Worm (Caenorhabditis elegans) whole organism, L4 larva: ENCODE results near the gene gcy-22.
A peak's percentile ranks its signal among the peaks of the same experiment; 100 is the strongest.

Experiments used
- F10B5.3 ChIP-seq: sonication (generic microtip); optimal IDR thresholded peaks from 2 replicates; lab custom pipeline; 2016; ENCODE audit warnings: mild to moderate bottlenecking, missing genetic modification characterization, missing compliant biosample characterization
- F44E2.7 ChIP-seq: fragments of 200-800 bp; sonication (Bioruptor generic); IDR thresholded peaks from 2 replicates; pipeline ENCODE4 v2.1.2; 2022; ENCODE audit warnings: missing genetic modification characterization, missing compliant biosample characterization
- F49E8.2 ChIP-seq: sonication (generic microtip); optimal IDR thresholded peaks from 2 replicates; lab custom pipeline; 2016; ENCODE audit warnings: missing compliant biosample characterization, mild to moderate bottlenecking, missing genetic modification characterization, borderline replicate concordance
- Y48G9A.11 ChIP-seq: fragments of 200-800 bp; sonication (Bioruptor generic); IDR thresholded peaks from 2 replicates; pipeline ENCODE4 v1.3.6; 2022; ENCODE audit warnings: missing genetic modification reagents, missing genetic modification characterization, missing compliant biosample characterization
- ZK337.2 ChIP-seq: fragments of 200-800 bp; sonication (Bioruptor generic); IDR thresholded peaks from 2 replicates; pipeline ENCODE4 v1.3.6; 2022; ENCODE audit warnings: missing genetic modification reagents, missing genetic modification characterization, missing compliant biosample characterization
- aha-1 ChIP-seq: fragments of 150-350 bp; peaks from one replicate; lab custom pipeline; 2014; ENCODE audit warnings: missing biosample characterization, missing genetic modification characterization
- ceh-20 ChIP-seq: fragments of 200-800 bp; sonication (Bioruptor generic); IDR thresholded peaks from 2 replicates; pipeline ENCODE4 v1.3.6; 2022; ENCODE audit warnings: missing genetic modification reagents, missing genetic modification characterization, missing compliant biosample characterization
- cey-2 ChIP-seq: sonication (generic microtip); optimal IDR thresholded peaks from 3 replicates; lab custom pipeline; 2017; ENCODE audit warnings: missing genetic modification characterization, mild to moderate bottlenecking, missing compliant biosample characterization, antibody characterized with exemption, borderline replicate concordance; ENCODE audit not compliant: insufficient read depth
- ctbp-1 ChIP-seq: fragments of 200-800 bp; sonication (Bioruptor generic); IDR thresholded peaks from 2 replicates; pipeline ENCODE4 v1.3.6; 2022; ENCODE audit warnings: missing genetic modification reagents, missing genetic modification characterization, missing compliant biosample characterization
- daf-12 ChIP-seq: fragments of 150-350 bp; optimal IDR thresholded peaks from 2 replicates; lab custom pipeline; 2014; ENCODE audit warnings: missing biosample characterization, missing genetic modification reagents, missing genetic modification characterization
- daf-16 ChIP-seq, 3 experiments: sonication (generic microtip); optimal IDR thresholded peaks; 2 replicates each; lab custom pipeline; 2016 to 2017; ENCODE audit warnings: missing genetic modification characterization in 3 of 3, missing genetic modification reagents in 3 of 3, mild to moderate bottlenecking in 2 of 3, missing compliant biosample characterization in 2 of 3, missing biosample characterization in 1 of 3, moderate library complexity in 1 of 3
- daf-19 ChIP-seq: fragments of 200-800 bp; sonication (Bioruptor generic); conservative IDR thresholded peaks from 2 replicates; pipeline ENCODE4 v1.3.6; 2022; ENCODE audit warnings: missing genetic modification characterization, missing compliant biosample characterization
- dmd-6 ChIP-seq: fragments of 200-800 bp; sonication (Bioruptor generic); IDR thresholded peaks from 2 replicates; pipeline ENCODE4 v1.3.6; 2022; ENCODE audit warnings: missing genetic modification reagents, missing genetic modification characterization, missing compliant biosample characterization
- duxl-1 ChIP-seq: sonication (generic microtip); optimal IDR thresholded peaks from 2 replicates; lab custom pipeline; 2016; ENCODE audit warnings: mild to moderate bottlenecking, missing genetic modification characterization, moderate library complexity, missing compliant biosample characterization; ENCODE audit not compliant: poor library complexity
- dve-1 ChIP-seq: sonication (generic microtip); optimal IDR thresholded peaks from 2 replicates; lab custom pipeline; 2017; ENCODE audit warnings: antibody characterized with exemption, mild to moderate bottlenecking, missing genetic modification characterization, missing compliant biosample characterization; ENCODE audit not compliant: insufficient read depth
- gei-8 ChIP-seq: fragments of 200-800 bp; sonication (Bioruptor generic); optimal IDR thresholded peaks from 2 replicates; lab custom pipeline; 2018; ENCODE audit warnings: mild to moderate bottlenecking, missing genetic modification characterization, missing compliant biosample characterization
- hmg-1.1 ChIP-seq: fragments of 200-800 bp; sonication (Bioruptor generic); IDR thresholded peaks from 2 replicates; pipeline ENCODE4 v1.3.6; 2022; ENCODE audit warnings: missing genetic modification reagents, missing genetic modification characterization, missing compliant biosample characterization
- jun-1 ChIP-seq: fragments of 150-350 bp; optimal IDR thresholded peaks from 2 replicates; lab custom pipeline; 2014; ENCODE audit warnings: missing biosample characterization, missing genetic modification reagents, missing genetic modification characterization
- lim-7 ChIP-seq: fragments of 200-800 bp; sonication (Bioruptor generic); IDR thresholded peaks from 2 replicates; pipeline ENCODE4 v1.3.6; 2022; ENCODE audit warnings: missing genetic modification characterization, missing compliant biosample characterization
- lin-13 ChIP-seq: fragments of 150-350 bp; optimal IDR thresholded peaks from 2 replicates; lab custom pipeline; 2014; ENCODE audit warnings: missing biosample characterization, missing genetic modification reagents, missing genetic modification characterization
- lin-29 ChIP-seq: fragments of 200-800 bp; sonication (Bioruptor generic); IDR thresholded peaks from 2 replicates; pipeline ENCODE4 v1.3.6; 2022; ENCODE audit warnings: missing genetic modification reagents, missing genetic modification characterization, missing compliant biosample characterization
- lir-3 ChIP-seq: sonication (generic microtip); optimal IDR thresholded peaks from 2 replicates; lab custom pipeline; 2016; ENCODE audit warnings: mild to moderate bottlenecking, missing genetic modification characterization, missing compliant biosample characterization
- mes-2 ChIP-seq: sonication (generic microtip); optimal IDR thresholded peaks from 2 replicates; lab custom pipeline; 2016; ENCODE audit warnings: missing genotype, mild to moderate bottlenecking, missing genetic modification characterization, missing compliant biosample characterization; ENCODE audit not compliant: poor library complexity, severe bottlenecking
- nhr-111 ChIP-seq: fragments of 200-800 bp; sonication (Bioruptor generic); optimal IDR thresholded peaks from 2 replicates; lab custom pipeline; 2018; ENCODE audit warnings: mild to moderate bottlenecking, missing genetic modification characterization, missing compliant biosample characterization
- nhr-25 ChIP-seq: sonication (generic microtip); optimal IDR thresholded peaks from 2 replicates; lab custom pipeline; 2017; ENCODE audit warnings: missing genetic modification characterization, mild to moderate bottlenecking, missing compliant biosample characterization, antibody characterized with exemption, moderate library complexity, borderline replicate concordance; ENCODE audit not compliant: insufficient read depth
- nhr-6 ChIP-seq: fragments of 150-350 bp; optimal IDR thresholded peaks from 2 replicates; lab custom pipeline; 2014; ENCODE audit warnings: missing biosample characterization, missing genetic modification characterization
- nhr-76 ChIP-seq: fragments of 150-350 bp; optimal IDR thresholded peaks from 2 replicates; lab custom pipeline; 2014; ENCODE audit warnings: missing biosample characterization, missing genetic modification characterization
- nhr-77 ChIP-seq: fragments of 150-350 bp; optimal IDR thresholded peaks from 2 replicates; lab custom pipeline; 2014; ENCODE audit warnings: missing biosample characterization, missing genetic modification characterization
- php-3 ChIP-seq: fragments of 200-800 bp; sonication (Bioruptor generic); IDR thresholded peaks from 2 replicates; pipeline ENCODE4 v1.3.6; 2022; ENCODE audit warnings: missing genetic modification reagents, missing genetic modification characterization, missing compliant biosample characterization
- rbr-2 ChIP-seq: sonication (generic microtip); optimal IDR thresholded peaks from 2 replicates; lab custom pipeline; 2016; ENCODE audit warnings: missing genotype, missing genetic modification characterization, missing compliant biosample characterization
- saeg-2 ChIP-seq: fragments of 200-800 bp; sonication (Bioruptor generic); IDR thresholded peaks from 2 replicates; pipeline ENCODE4 v1.3.6; 2022; ENCODE audit warnings: missing genetic modification reagents, missing genetic modification characterization, missing compliant biosample characterization
- sdz-12 ChIP-seq: fragments of 200-800 bp; sonication (Bioruptor generic); optimal IDR thresholded peaks from 2 replicates; lab custom pipeline; 2018; ENCODE audit warnings: mild to moderate bottlenecking, missing genetic modification characterization, missing compliant biosample characterization
- set-16 ChIP-seq: fragments of 200-800 bp; sonication (Bioruptor generic); IDR thresholded peaks from 2 replicates; pipeline ENCODE4 v1.3.6; 2022; ENCODE audit warnings: missing genetic modification reagents, missing genetic modification characterization, missing compliant biosample characterization
- skn-1 ChIP-seq: fragments of 150-350 bp; optimal IDR thresholded peaks from 2 replicates; lab custom pipeline; 2014; ENCODE audit warnings: missing biosample characterization, missing genetic modification characterization
- snpc-4 ChIP-seq: fragments of 150-350 bp; optimal IDR thresholded peaks from 2 replicates; lab custom pipeline; 2014; ENCODE audit warnings: missing biosample characterization, missing genetic modification characterization
- tag-97 ChIP-seq: fragments of 200-800 bp; sonication (Bioruptor generic); IDR thresholded peaks from 2 replicates; pipeline ENCODE4 v1.3.6; 2022; ENCODE audit warnings: missing genetic modification characterization, missing compliant biosample characterization
- unc-39 ChIP-seq: sonication (generic microtip); optimal IDR thresholded peaks from 2 replicates; lab custom pipeline; 2017; ENCODE audit warnings: missing biosample characterization, missing genetic modification characterization
- unc-62 ChIP-seq, 3 experiments: fragments of 150-350 bp in 1 of 3; sonication (generic microtip); optimal IDR thresholded peaks in 2 of 3; peaks in 1 of 3; 1 replicate in 1 of 3; 2 replicates in 2 of 3; lab custom pipeline; 2014 to 2017; ENCODE audit warnings: missing biosample characterization in 3 of 3, missing genetic modification characterization in 3 of 3, missing genetic modification reagents in 3 of 3, missing genotype in 1 of 3
- vab-7 ChIP-seq: fragments of 200-800 bp; sonication (Bioruptor generic); IDR thresholded peaks from 2 replicates; pipeline ENCODE4 v1.3.6; 2022; ENCODE audit warnings: missing genetic modification reagents, missing genetic modification characterization, missing compliant biosample characterization
- zag-1 ChIP-seq: fragments of 150-350 bp; optimal IDR thresholded peaks from 2 replicates; lab custom pipeline; 2014; ENCODE audit warnings: missing biosample characterization, missing genetic modification characterization
- zfp-2 ChIP-seq: sonication (generic microtip); optimal IDR thresholded peaks from 2 replicates; lab custom pipeline; 2016; ENCODE audit warnings: mild to moderate bottlenecking, missing genetic modification characterization, missing compliant biosample characterization
- zfp-3 ChIP-seq: fragments of 200-800 bp; sonication (Bioruptor generic); conservative IDR thresholded peaks from 2 replicates; pipeline ENCODE4 v1.3.6; 2022; ENCODE audit warnings: missing genetic modification reagents, missing genetic modification characterization, missing compliant biosample characterization
- zip-11 ChIP-seq: fragments of 200-800 bp; sonication (Bioruptor generic); IDR thresholded peaks from 2 replicates; pipeline ENCODE4 v1.3.6; 2022; ENCODE audit warnings: missing genetic modification characterization, missing compliant biosample characterization
- ztf-11 ChIP-seq: fragments of 150-350 bp; optimal IDR thresholded peaks from 2 replicates; lab custom pipeline; 2014; ENCODE audit warnings: missing biosample characterization, missing genetic modification characterization

Gene gcy-22

ce11 chrV:20785050-20785847 lies 39.6 kb downstream of the gcy-22 start (continued):
- TF ChIP-seq cey-2 (tag; lab: Kevin White, UChicago) = no peak

- TF ChIP-seq set-16 (GFP tag; lab: Robert Waterston, UW) (peak; percentile 88), unc-62 (GFP tag; optimal IDR thresholded peaks at IDR 0.05 in 1 of 2; lab: Kevin White, UChicago) (peak in 1 of 2 experiments; percentile 5), unc-62 (tag; optimal IDR thresholded peaks at IDR 0.05; lab: Kevin White, UChicago) (no peak), dve-1 (tag; lab: Kevin White, UChicago) (no peak)
These were observed 41.2 kb downstream of the gcy-22 start for ce11 chrV:20783642-20784041.

DNA sequence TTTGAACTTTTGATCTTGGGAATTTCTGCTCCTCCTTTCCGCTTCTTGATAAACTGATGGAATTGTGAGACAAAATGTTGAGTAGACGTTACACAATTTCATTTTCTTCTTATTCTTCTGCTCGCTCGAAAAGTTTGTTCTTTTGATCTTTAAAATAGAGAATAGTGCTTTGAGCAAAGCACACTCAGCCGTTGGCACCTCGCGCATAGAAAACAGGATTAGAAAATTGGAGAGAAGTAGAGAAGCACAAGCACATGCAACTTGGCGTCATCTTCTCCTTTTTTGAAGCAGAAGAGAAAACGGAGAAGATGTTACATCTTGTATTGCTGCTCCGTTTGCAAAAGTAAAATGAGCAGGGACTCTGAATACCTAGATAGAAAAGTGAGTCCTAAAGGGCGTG lies 42.7 kb downstream of the gcy-22 start:
- no peak for TF ChIP-seq nhr-77
- TF ChIP-seq cey-2 (tag; lab: Kevin White, UChicago) = no peak
- TF ChIP-seq unc-39 (tag; lab: Kevin White, UChicago) = no peak
- TF ChIP-seq ctbp-1 = peak; percentile 83
- no peak for TF ChIP-seq tag-97 (GFP tag; lab: Robert Waterston, UW)
- peak; percentile 55; the same call in 1 of the 2 replicates for TF ChIP-seq hmg-1.1 (GFP tag; lab: Robert Waterston, UW)
- peak; percentile 82 for TF ChIP-seq aha-1 (tag; lab: Kevin White, UChicago)
- TF ChIP-seq nhr-6 = no peak
- TF ChIP-seq zfp-2 = no peak
- TF ChIP-seq skn-1 (tag; lab: Kevin White, UChicago) = no peak
- no peak for TF ChIP-seq php-3
- TF ChIP-seq F44E2.7 (GFP tag; lab: Robert Waterston, UW) = no peak
- no peak for TF ChIP-seq saeg-2 (GFP tag; lab: Robert Waterston, UW)
- no peak for TF ChIP-seq gei-8 (GFP tag; lab: Kevin White, UChicago)
- no peak for TF ChIP-seq nhr-76 (tag; lab: Kevin White, UChicago)
- TF ChIP-seq daf-16 (GFP tag; optimal IDR thresholded peaks at IDR 0.05; lab: Kevin White, UChicago) = no peak
- peak; percentile 25 for TF ChIP-seq daf-16 (tag; optimal IDR thresholded peaks at IDR 0.05; lab: Kevin White, UChicago)
- TF ChIP-seq nhr-111 = no peak
- no peak for TF ChIP-seq daf-12 (tag; lab: Kevin White, UChicago)
- TF ChIP-seq lin-29 = no peak
- TF ChIP-seq F10B5.3 = no peak
- TF ChIP-seq ceh-20 (GFP tag; lab: Robert Waterston, UW) = no peak
- no peak for TF ChIP-seq lir-3 (tag; lab: Kevin White, UChicago)
- no peak for TF ChIP-seq mes-2 (tag; lab: Kevin White, UChicago)
- TF ChIP-seq sdz-12 (GFP tag; lab: Kevin White, UChicago) = no peak
- no peak for TF ChIP-seq lim-7
- TF ChIP-seq ZK337.2 = no peak
- no peak for TF ChIP-seq jun-1 (tag; lab: Kevin White, UChicago)
- TF ChIP-seq F49E8.2 = no peak
- TF ChIP-seq nhr-25 (tag; lab: Kevin White, UChicago) = no peak
- TF ChIP-seq daf-19 (GFP tag; lab: Robert Waterston, UW) = no peak
- TF ChIP-seq set-16 (GFP tag; lab: Robert Waterston, UW) = no peak
- TF ChIP-seq rbr-2 (tag; lab: Kevin White, UChicago) = peak; percentile 47
- no peak for TF ChIP-seq Y48G9A.11 (GFP tag; lab: Robert Waterston, UW)
- no peak for TF ChIP-seq zip-11 (GFP tag; lab: Robert Waterston, UW)
- no peak; the same call in 1 of the 2 replicates for TF ChIP-seq vab-7 (GFP tag; lab: Robert Waterston, UW)
- no peak for TF ChIP-seq ztf-11 (tag; lab: Kevin White, UChicago)
- no peak for TF ChIP-seq lin-13
- TF ChIP-seq duxl-1 (tag; lab: Kevin White, UChicago) = peak; percentile 17
- no peak for TF ChIP-seq snpc-4 (tag; lab: Kevin White, UChicago)
- no peak for TF ChIP-seq zag-1 (tag; lab: Kevin White, UChicago)
- peak; percentile 22; the same call in 1 of the 2 replicates for TF ChIP-seq dmd-6 (GFP tag; lab: Robert Waterston, UW)
- no peak for TF ChIP-seq zfp-3
